Worm (Caenorhabditis elegans): Measurements from ENCODE around the gene Y62E10A.3.

Y62E10A.3 gene

DNA sequence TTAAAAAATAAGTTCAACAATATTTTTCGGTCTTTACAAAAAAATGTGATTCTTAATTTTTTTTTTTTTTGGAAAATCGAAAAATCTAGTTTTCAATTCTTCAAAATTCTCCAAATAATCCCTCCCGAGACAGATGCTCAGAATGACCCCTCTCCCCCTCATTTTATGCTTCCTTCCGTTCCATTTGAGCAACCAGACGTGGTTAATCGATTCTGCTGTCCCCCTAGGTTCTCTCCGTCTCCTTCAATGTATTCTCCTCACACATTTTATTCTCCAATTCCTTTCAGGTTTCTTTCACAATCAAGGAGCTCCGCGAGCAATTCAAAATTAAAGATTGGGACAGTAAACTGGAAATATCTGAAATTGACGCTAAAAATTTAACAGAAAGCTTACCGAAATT is 14.9 kb upstream of the Y62E10A.3 start:
- no peak for TF ChIP-seq ets-4 (GFP tag; optimal IDR thresholded peaks at IDR 0.05)
- TF ChIP-seq snpc-1.3 (tag; optimal IDR thresholded peaks at IDR 0.05; ENCODE audit: insufficient read depth) = no peak
- TF ChIP-seq die-1 (tag; optimal IDR thresholded peaks at IDR 0.05) = no peak
- TF ChIP-seq aptf-3 (GFP tag; IDR thresholded peaks at IDR 0.05) = no peak
- no peak for TF ChIP-seq snpc-1.1 (tag; optimal IDR thresholded peaks at IDR 0.05; ENCODE audit: insufficient read depth)
- TF ChIP-seq hrde-1 (tag; optimal IDR thresholded peaks at IDR 0.05; ENCODE audit: borderline replicate concordance) = no peak
- TF ChIP-seq nfya-2 (GFP tag; IDR thresholded peaks at IDR 0.05) = no peak
- TF ChIP-seq attf-5 (GFP tag; optimal IDR thresholded peaks at IDR 0.05) = no peak
- TF ChIP-seq egrh-3 (GFP tag; IDR thresholded peaks at IDR 0.05) = no peak
- TF ChIP-seq lag-1 (GFP tag; IDR thresholded peaks at IDR 0.05) = no peak
- no peak for TF ChIP-seq dpl-1 (GFP tag; optimal IDR thresholded peaks at IDR 0.05)

DNA sequence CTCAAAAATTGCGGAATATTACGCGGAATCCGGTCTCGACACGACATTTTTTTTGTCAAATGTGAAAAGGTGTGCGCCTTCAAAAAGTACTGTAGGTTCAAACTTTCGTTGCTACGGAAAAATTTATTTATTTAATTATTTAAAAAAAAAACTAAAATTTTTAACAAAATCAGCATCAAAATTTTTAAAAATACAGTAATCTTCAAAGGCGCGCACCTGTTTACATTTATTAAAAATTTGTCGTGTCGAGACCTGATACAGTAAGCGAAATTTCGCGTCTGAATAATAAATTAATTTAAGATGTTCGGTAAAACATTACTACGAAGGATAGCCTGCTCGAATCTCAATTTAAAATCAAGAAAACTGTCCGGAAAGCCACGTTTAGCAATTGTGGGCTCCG is 11.7 kb upstream of the Y62E10A.3 start, which contains the start of gene Y62E10A.6:
Gene Y62E10A.6 (plus strand): TSS at position 301 of the 400 bp plus-strand sequence.
- TF ChIP-seq lsl-1 (GFP tag; optimal IDR thresholded peaks at IDR 0.05) (peak; percentile 6), ztf-18 (tag; optimal IDR thresholded peaks at IDR 0.05) (peak; percentile 14), F57C9.4 (tag; optimal IDR thresholded peaks at IDR 0.05) (no peak)

DNA sequence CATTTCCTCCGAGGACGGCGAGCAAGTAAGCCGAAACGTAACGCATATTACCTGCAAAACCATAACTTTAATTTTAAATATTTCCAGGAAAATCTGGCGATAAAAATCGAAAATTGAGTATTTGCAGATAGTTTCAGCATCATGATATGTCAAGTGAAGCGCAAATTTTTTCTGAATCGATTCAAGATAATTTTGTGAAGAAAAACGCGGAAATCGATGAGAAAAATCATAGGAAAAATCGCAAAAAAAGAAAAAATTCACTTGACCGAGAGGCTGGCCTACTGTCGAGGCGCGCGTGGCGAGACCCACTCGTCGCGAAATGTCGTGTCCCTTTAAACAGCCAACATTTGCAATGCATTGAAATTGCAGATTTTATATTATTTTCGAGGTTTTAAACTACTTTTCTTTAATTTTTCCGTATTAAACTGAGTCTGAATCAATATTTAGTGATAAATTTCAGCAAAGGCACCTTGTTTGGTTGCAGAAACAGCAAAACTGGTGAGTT is 10.2 kb upstream of the Y62E10A.3 start, which contains the start of the genes rla-2, popl-7 and Y62E10A.24:
Gene rla-2 (minus strand): TSS at position 51 of the 505 bp plus-strand sequence.
Gene popl-7 (plus strand): TSS at position 455 of the 505 bp plus-strand sequence.
Gene Y62E10A.24 (plus strand): TSS at position 476 of the 505 bp plus-strand sequence.
- TF ChIP-seq madf-6 (GFP tag; IDR thresholded peaks at IDR 0.05) (peak; percentile 12; the same call in 1 of the 2 replicates), F33H1.4 (GFP tag; IDR thresholded peaks at IDR 0.05) (peak; percentile 79), nfya-2 (GFP tag; IDR thresholded peaks at IDR 0.05) (no peak), ceh-91 (GFP tag; IDR thresholded peaks at IDR 0.05) (no peak), nfya-1 (tag; optimal IDR thresholded peaks at IDR 0.05; ENCODE audit: borderline replicate concordance, insufficient read depth) (no peak), rcor-1 (GFP tag; IDR thresholded peaks at IDR 0.05) (no peak), F23B12.7 (tag; optimal IDR thresholded peaks at IDR 0.05; ENCODE audit: insufficient read depth) (peak; percentile 27), snpc-4 (GFP tag; optimal IDR thresholded peaks at IDR 0.05) (no peak), snpc-4 (tag; optimal IDR thresholded peaks at IDR 0.05) (peak in 1 of 4 experiments; percentile 3)

DNA sequence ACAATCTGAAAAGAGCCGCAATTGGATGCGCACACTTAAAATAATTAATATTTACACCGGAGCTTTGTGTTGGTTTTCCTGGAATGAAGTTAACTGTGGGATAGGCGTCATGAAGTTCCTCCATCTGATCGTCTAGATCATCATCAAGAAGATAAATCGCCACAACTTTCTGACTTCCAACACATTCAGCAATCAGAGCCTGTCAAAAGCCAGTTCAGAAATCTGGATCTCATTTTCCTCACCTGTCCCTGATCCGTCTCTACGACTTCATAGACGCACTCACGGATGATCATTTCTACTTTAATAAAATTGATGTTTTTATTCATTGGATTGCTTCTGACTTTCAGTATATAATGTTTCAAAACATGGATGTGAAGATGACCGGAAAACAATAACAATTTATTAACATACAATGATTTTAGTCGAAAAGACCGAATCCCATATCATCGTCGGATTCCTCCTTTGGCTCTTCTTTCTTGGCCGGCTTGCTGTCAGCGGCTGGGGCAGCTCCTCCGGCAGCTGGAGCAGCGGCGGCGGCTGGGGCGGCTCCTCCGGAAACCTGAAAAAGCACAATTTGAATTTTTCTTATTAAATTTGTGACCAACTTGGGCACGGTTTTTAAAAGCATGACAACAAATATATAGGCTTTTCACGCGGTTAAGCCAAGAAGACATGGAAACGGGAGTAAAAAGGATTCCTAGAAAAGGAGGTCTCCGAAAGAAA is 9.2 kb upstream of the Y62E10A.3 start, which contains the start of gene agt-1:
Gene agt-1 (minus strand): TSS at position 293 of the 723 bp plus-strand sequence.
- peak; percentile 41 for TF ChIP-seq T26A5.8 (tag; optimal IDR thresholded peaks at IDR 0.05)
- TF ChIP-seq attf-5 (GFP tag; optimal IDR thresholded peaks at IDR 0.05) = no peak
- no peak for TF ChIP-seq B0261.1 (tag; optimal IDR thresholded peaks at IDR 0.05)
- TF ChIP-seq B0336.3 (GFP tag; IDR thresholded peaks at IDR 0.05) = peak; percentile 68
- TF ChIP-seq Y56A3A.18 (GFP tag; IDR thresholded peaks at IDR 0.05) = peak; percentile 69
- TF ChIP-seq cebp-2 (GFP tag; IDR thresholded peaks at IDR 0.05) = peak; percentile 89
- peak; percentile 62 for TF ChIP-seq tlf-1 (GFP tag; optimal IDR thresholded peaks at IDR 0.05)
- no peak for TF ChIP-seq hlh-12 (tag; optimal IDR thresholded peaks at IDR 0.05)
- no peak for TF ChIP-seq sdz-38 (tag; optimal IDR thresholded peaks at IDR 0.05)
- peak; percentile 64 for TF ChIP-seq rcor-1 (GFP tag; IDR thresholded peaks at IDR 0.05)
- no peak for TF ChIP-seq B0019.2 (GFP tag; conservative IDR thresholded peaks at IDR 0.05)
- TF ChIP-seq Y53G8AR.9 (GFP tag; conservative IDR thresholded peaks at IDR 0.05) = 0 out of 2 replicates have a peak, but pooled peaks have one; percentile 74
- no peak for TF ChIP-seq nhr-120 (GFP tag; IDR thresholded peaks at IDR 0.05)
- TF ChIP-seq B0035.1 (tag; optimal IDR thresholded peaks at IDR 0.05) = no peak
- TF ChIP-seq ztf-3 (GFP tag; optimal IDR thresholded peaks at IDR 0.05) = no peak
- TF ChIP-seq egl-44 (GFP tag; IDR thresholded peaks at IDR 0.05) = 0 out of 2 replicates have a peak, but pooled peaks have one; percentile 17
- TF ChIP-seq F37B4.10 (GFP tag; IDR thresholded peaks at IDR 0.05) = no peak
- TF ChIP-seq ceh-58 (GFP tag; IDR thresholded peaks at IDR 0.05) = 0 out of 2 replicates have a peak, but pooled peaks have one; percentile 27
- peak; percentile 5 for TF ChIP-seq lsl-1 (GFP tag; optimal IDR thresholded peaks at IDR 0.05)
- TF ChIP-seq snpc-3.4 (tag; optimal IDR thresholded peaks at IDR 0.05) = no peak
- TF ChIP-seq nfya-2 (GFP tag; IDR thresholded peaks at IDR 0.05) = no peak
- TF ChIP-seq zfh-2 (GFP tag; conservative IDR thresholded peaks at IDR 0.05) = peak; percentile 84
- TF ChIP-seq bed-2 (GFP tag; IDR thresholded peaks at IDR 0.05) = no peak
- no peak for TF ChIP-seq F23B12.7 (tag; optimal IDR thresholded peaks at IDR 0.05; ENCODE audit: insufficient read depth)
